Fruit fly (Drosophila melanogaster): ENCODE measurements around the gene CG42588.
A peak's percentile ranks its signal among the peaks of the same experiment; 100 is the strongest.

The CG42588 gene

dm6 chr3L:12772740-12773686, 41.0 kb upstream of the CG42588 start, which contains the start of gene Hip1 (continued):
- TF ChIP-seq Hr51 (GFP tag; optimal IDR thresholded peaks at IDR 0.05): no peak
- TF ChIP-seq wor (GFP tag; IDR thresholded peaks at IDR 0.05): no peak
- no peak for TF ChIP-seq ac (GFP tag; optimal IDR thresholded peaks at IDR 0.05)
- no peak for TF ChIP-seq zen (tag; optimal IDR thresholded peaks at IDR 0.05)
- no peak for TF ChIP-seq dmrt11E (tag; optimal IDR thresholded peaks at IDR 0.05)
- no peak for TF ChIP-seq esg (GFP tag; conservative IDR thresholded peaks at IDR 0.05)
- peak; percentile 79 for TF ChIP-seq inv (GFP tag; IDR thresholded peaks at IDR 0.05; ENCODE audit: partially characterized antibody)
- no peak for TF ChIP-seq CG2120 (GFP tag; optimal IDR thresholded peaks at IDR 0.05)
- no peak for TF ChIP-seq Med (GFP tag)
- no peak for TF ChIP-seq Eip74EF (GFP tag; optimal IDR thresholded peaks at IDR 0.05)
- peak; percentile 61 for TF ChIP-seq CG2129 (GFP tag; IDR thresholded peaks at IDR 0.05; ENCODE audit: partially characterized antibody)
- TF ChIP-seq CG14667 (GFP tag; IDR thresholded peaks at IDR 0.05): no peak
- no peak for TF ChIP-seq CG4730 (GFP tag; IDR thresholded peaks at IDR 0.05)
- TF ChIP-seq trh (GFP tag; optimal IDR thresholded peaks at IDR 0.05): no peak
- TF ChIP-seq CG10267 (tag; optimal IDR thresholded peaks at IDR 0.05): no peak
- TF ChIP-seq CG7987 (GFP tag; optimal IDR thresholded peaks at IDR 0.05): no peak
- no peak for TF ChIP-seq CG11398 (GFP tag; optimal IDR thresholded peaks at IDR 0.05)
- TF ChIP-seq CG5180 (GFP tag; optimal IDR thresholded peaks at IDR 0.05): no peak
- peak; percentile 95 for TF ChIP-seq Deaf1 (tag; optimal IDR thresholded peaks at IDR 0.05)
- no peak; the same call in 1 of the 2 replicates for TF ChIP-seq HLH3B (GFP tag; IDR thresholded peaks at IDR 0.05)
- no peak for TF ChIP-seq dimm (GFP tag; IDR thresholded peaks at IDR 0.05)
- TF ChIP-seq tll (GFP tag; optimal IDR thresholded peaks at IDR 0.05): no peak
- TF ChIP-seq TFAM (GFP tag; optimal IDR thresholded peaks at IDR 0.05): no peak
- no peak for TF ChIP-seq Sry-β (GFP tag; optimal IDR thresholded peaks at IDR 0.05)
- TF ChIP-seq CG3281 (GFP tag; optimal IDR thresholded peaks at IDR 0.05): no peak
- peak; percentile 91; the same call in 3 of the 4 replicates for TF ChIP-seq chinmo (GFP tag; IDR thresholded peaks at IDR 0.05; ENCODE audit: partially characterized antibody)
- TF ChIP-seq CG33557 (GFP tag; optimal IDR thresholded peaks at IDR 0.05): no peak
- TF ChIP-seq E2f2 (GFP tag; IDR thresholded peaks at IDR 0.05): peak; percentile 96
- no peak for TF ChIP-seq Hr78 (GFP tag; optimal IDR thresholded peaks at IDR 0.05)
- TF ChIP-seq zfh2 (GFP tag; optimal IDR thresholded peaks at IDR 0.05): no peak
- peak; percentile 34 for TF ChIP-seq CG30020 (tag; optimal IDR thresholded peaks at IDR 0.05)
- TF ChIP-seq tna (GFP tag; IDR thresholded peaks at IDR 0.05; ENCODE audit: partially characterized antibody): peak; percentile 84
- no peak for TF ChIP-seq fd102C (GFP tag; optimal IDR thresholded peaks at IDR 0.05)
- TF ChIP-seq Ada2b (GFP tag; IDR thresholded peaks at IDR 0.05): no peak
- peak; percentile 65 for TF ChIP-seq stwl (tag; optimal IDR thresholded peaks at IDR 0.05)
- peak; percentile 83 for TF ChIP-seq Doc3 (GFP tag; IDR thresholded peaks at IDR 0.05; ENCODE audit: partially characterized antibody)
- TF ChIP-seq Pdp1 (GFP tag; optimal IDR thresholded peaks at IDR 0.05): no peak
- no peak for TF ChIP-seq Dad (GFP tag; optimal IDR thresholded peaks at IDR 0.05)
- no peak for TF ChIP-seq CG4820 (GFP tag; optimal IDR thresholded peaks at IDR 0.05)
- 0 out of 2 replicates have a peak, but pooled peaks have one; percentile 7 for TF ChIP-seq Xrp1 (GFP tag; IDR thresholded peaks at IDR 0.05)
- TF ChIP-seq CG12744 (GFP tag; optimal IDR thresholded peaks at IDR 0.05): no peak
- TF ChIP-seq BtbVII (GFP tag; optimal IDR thresholded peaks at IDR 0.05): no peak
- TF ChIP-seq klu (GFP tag; IDR thresholded peaks at IDR 0.05): no peak
- no peak for TF ChIP-seq h (optimal IDR thresholded peaks at IDR 0.05)
- peak; percentile 81 for TF ChIP-seq hbn (GFP tag; IDR thresholded peaks at IDR 0.05; ENCODE audit: partially characterized antibody)
- TF ChIP-seq CG7556 (GFP tag; optimal IDR thresholded peaks at IDR 0.05): no peak
- TF ChIP-seq CG8924 (tag; optimal IDR thresholded peaks at IDR 0.05): peak; percentile 88
